Worm (Caenorhabditis elegans) whole organism, L3 larva: Measurements from ENCODE around the gene syd-1.

Source experiments
- R02D3.7 ChIP-seq: fragments of 150-350 bp; optimal IDR thresholded peaks from 2 replicates; lab custom pipeline; 2014; ENCODE audit warnings: missing biosample characterization, missing genetic modification characterization
- ama-1 ChIP-seq: fragments of 150-350 bp; optimal IDR thresholded peaks from 2 replicates; lab custom pipeline; 2018
- ceh-82 ChIP-seq: fragments of 150-350 bp; optimal IDR thresholded peaks from 2 replicates; lab custom pipeline; 2014; ENCODE audit warnings: missing biosample characterization, missing genetic modification characterization
- ceh-9 ChIP-seq: sonication (generic microtip); optimal IDR thresholded peaks from 2 replicates; lab custom pipeline; 2018; ENCODE audit warnings: missing biosample characterization, missing genetic modification characterization
- egl-27 ChIP-seq: sonication (generic microtip); optimal IDR thresholded peaks from 4 replicates; lab custom pipeline; 2017; ENCODE audit warnings: missing biosample characterization, missing genetic modification reagents, missing genetic modification characterization
- egl-5 ChIP-seq: fragments of 150-350 bp; optimal IDR thresholded peaks from 2 replicates; lab custom pipeline; 2017; ENCODE audit warnings: missing biosample characterization, missing genetic modification reagents, missing genetic modification characterization, inconsistent platforms
- elt-1 ChIP-seq: fragments of 150-350 bp; optimal IDR thresholded peaks from 2 replicates; lab custom pipeline; 2014; ENCODE audit warnings: missing biosample characterization, missing genetic modification characterization
- elt-2 ChIP-seq: sonication (generic microtip); optimal IDR thresholded peaks from 2 replicates; lab custom pipeline; 2016; ENCODE audit warnings: missing genetic modification reagents, mild to moderate bottlenecking, missing genetic modification characterization, missing compliant biosample characterization
- elt-3 ChIP-seq, 3 experiments: fragments of 150-350 bp in 1 of 3; sonication (generic microtip) in 2 of 3; optimal IDR thresholded peaks; 2 replicates in 2 of 3; 4 replicates in 1 of 3; lab custom pipeline; 2014 to 2017; ENCODE audit warnings: missing biosample characterization in 3 of 3, missing genetic modification characterization in 3 of 3
- eor-1 ChIP-seq, 2 experiments: fragments of 150-350 bp; optimal IDR thresholded peaks; 2 replicates each; lab custom pipeline; 2014 to 2018; ENCODE audit warnings: missing biosample characterization in 2 of 2, missing genetic modification characterization in 2 of 2
- fkh-2 ChIP-seq: fragments of 150-350 bp; optimal IDR thresholded peaks from 2 replicates; lab custom pipeline; 2014; ENCODE audit warnings: missing biosample characterization, missing genetic modification reagents, missing genetic modification characterization
- jun-1 ChIP-seq: fragments of 150-350 bp; optimal IDR thresholded peaks from 2 replicates; lab custom pipeline; 2014; ENCODE audit warnings: missing biosample characterization, missing genetic modification reagents, missing genetic modification characterization
- lsy-12 ChIP-seq: sonication (generic microtip); optimal IDR thresholded peaks from 2 replicates; lab custom pipeline; 2016; ENCODE audit warnings: mild to moderate bottlenecking, missing genetic modification characterization, missing compliant biosample characterization
- mdl-1 ChIP-seq: fragments of 150-350 bp; optimal IDR thresholded peaks from 2 replicates; lab custom pipeline; 2014; ENCODE audit warnings: missing biosample characterization, missing genetic modification characterization
- mml-1 ChIP-seq: fragments of 150-350 bp; sonication (generic microtip); optimal IDR thresholded peaks from 3 replicates; lab custom pipeline; 2014; ENCODE audit warnings: missing biosample characterization, missing genetic modification characterization
- nfya-1 ChIP-seq: sonication (generic microtip); optimal IDR thresholded peaks from 2 replicates; lab custom pipeline; 2017; ENCODE audit warnings: missing genetic modification characterization, mild to moderate bottlenecking, missing compliant biosample characterization, antibody characterized with exemption, moderate library complexity; ENCODE audit not compliant: insufficient read depth
- nhr-12 ChIP-seq: fragments of 150-350 bp; optimal IDR thresholded peaks from 2 replicates; lab custom pipeline; 2014; ENCODE audit warnings: missing biosample characterization, missing genetic modification characterization
- nhr-23 ChIP-seq: fragments of 150-350 bp; optimal IDR thresholded peaks from 2 replicates; lab custom pipeline; 2014; ENCODE audit warnings: missing biosample characterization, missing genetic modification reagents, missing genetic modification characterization
- nhr-237 ChIP-seq: fragments of 150-350 bp; optimal IDR thresholded peaks from 2 replicates; lab custom pipeline; 2014; ENCODE audit warnings: missing biosample characterization, missing genetic modification characterization
- nhr-25 ChIP-seq: sonication (generic microtip); optimal IDR thresholded peaks from 2 replicates; lab custom pipeline; 2017; ENCODE audit warnings: missing biosample characterization, missing genetic modification characterization
- nhr-28 ChIP-seq: fragments of 150-350 bp; optimal IDR thresholded peaks from 2 replicates; lab custom pipeline; 2014; ENCODE audit warnings: missing biosample characterization, missing genetic modification characterization
- nhr-43 ChIP-seq: sonication (generic microtip); optimal IDR thresholded peaks from 2 replicates; lab custom pipeline; 2016; ENCODE audit warnings: mild to moderate bottlenecking, missing genetic modification characterization, missing compliant biosample characterization; ENCODE audit not compliant: poor library complexity, severe bottlenecking
- nhr-67 ChIP-seq: fragments of 150-350 bp; optimal IDR thresholded peaks from 2 replicates; lab custom pipeline; 2014; ENCODE audit warnings: missing biosample characterization, missing genetic modification characterization
- nhr-76 ChIP-seq: fragments of 150-350 bp; sonication (generic microtip); optimal IDR thresholded peaks from 5 replicates; lab custom pipeline; 2014; ENCODE audit warnings: missing biosample characterization, missing genetic modification characterization
- nhr-77 ChIP-seq: fragments of 150-350 bp; optimal IDR thresholded peaks from 2 replicates; lab custom pipeline; 2014; ENCODE audit warnings: missing biosample characterization, missing genetic modification characterization
- pha-4 ChIP-seq: fragments of 150-350 bp; optimal IDR thresholded peaks from 2 replicates; lab custom pipeline; 2014; ENCODE audit warnings: missing biosample characterization, missing genetic modification reagents, missing genetic modification characterization
- pqm-1 ChIP-seq: fragments of 150-350 bp; optimal IDR thresholded peaks from 2 replicates; lab custom pipeline; 2017; ENCODE audit warnings: missing biosample characterization, missing genetic modification characterization, inconsistent platforms
- sea-2 ChIP-seq: fragments of 150-350 bp; sonication (generic microtip); optimal IDR thresholded peaks from 4 replicates; lab custom pipeline; 2014; ENCODE audit warnings: missing biosample characterization, missing genetic modification reagents, missing genetic modification characterization
- skn-1 ChIP-seq: fragments of 150-350 bp; optimal IDR thresholded peaks from 2 replicates; lab custom pipeline; 2014; ENCODE audit warnings: missing biosample characterization, missing genetic modification characterization
- tbx-2 ChIP-seq: sonication (generic microtip); optimal IDR thresholded peaks from 2 replicates; lab custom pipeline; 2016; ENCODE audit warnings: mild to moderate bottlenecking, missing genetic modification characterization, missing compliant biosample characterization
- unc-39 ChIP-seq: sonication (generic microtip); optimal IDR thresholded peaks from 4 replicates; lab custom pipeline; 2017; ENCODE audit warnings: missing biosample characterization, missing genetic modification characterization
- unc-62 ChIP-seq: fragments of 150-350 bp; sonication (generic microtip); optimal IDR thresholded peaks from 4 replicates; lab custom pipeline; 2014; ENCODE audit warnings: missing biosample characterization, missing genetic modification reagents, missing genetic modification characterization
- ztf-11 ChIP-seq: fragments of 150-350 bp; optimal IDR thresholded peaks from 2 replicates; lab custom pipeline; 2014; ENCODE audit warnings: missing biosample characterization, missing genetic modification characterization
- ztf-4 ChIP-seq: fragments of 150-350 bp; optimal IDR thresholded peaks from 2 replicates; lab custom pipeline; 2014; ENCODE audit warnings: missing biosample characterization, missing genetic modification characterization

The syd-1 gene

DNA sequence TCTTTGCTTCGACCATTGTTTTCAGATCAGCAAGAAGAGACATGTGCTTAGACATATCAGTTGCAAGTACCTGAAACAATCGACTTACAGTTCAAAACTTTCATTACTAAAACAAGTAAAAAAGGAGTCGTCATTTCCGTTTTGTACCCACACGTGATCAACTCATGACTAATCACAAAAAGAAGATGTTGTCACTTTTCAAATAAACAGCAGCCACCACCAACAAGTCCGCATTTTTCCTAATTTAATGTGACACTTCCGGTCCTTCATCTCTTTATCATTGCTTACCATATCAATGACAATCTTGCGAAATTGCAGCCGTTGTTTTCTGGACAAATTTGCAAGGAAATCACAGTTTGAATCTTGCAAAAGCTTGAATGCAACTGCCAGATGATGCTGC lies 33.9 kb upstream of the syd-1 start:
- TF ChIP-seq nhr-25 (tag; lab: Kevin White, UChicago): peak; percentile 20
- TF ChIP-seq fkh-2: no peak
- no peak for TF ChIP-seq eor-1 (tag; optimal IDR thresholded peaks at IDR 0.05; lab: Kevin White, UChicago)
- no peak for TF ChIP-seq unc-62 (GFP tag; lab: Kevin White, UChicago)
- peak; percentile 5 for TF ChIP-seq nhr-43 (tag; lab: Kevin White, UChicago)
- TF ChIP-seq nhr-237 (tag; lab: Kevin White, UChicago): no peak

- TF ChIP-seq elt-1 (tag; lab: Kevin White, UChicago): no peak
- peak; percentile 33 for TF ChIP-seq nfya-1 (tag; lab: Kevin White, UChicago)
Measured at ce11 chrII:7624995-7625394, 30.3 kb upstream of the syd-1 start.

ce11 chrII:7624272-7624671 lies 29.6 kb upstream of the syd-1 start:
- TF ChIP-seq egl-27 (tag; lab: Kevin White, UChicago) (no peak), nhr-23 (tag; lab: Kevin White, UChicago) (no peak), sea-2 (GFP tag; lab: Kevin White, UChicago) (no peak), ztf-4 (no peak), elt-3 (tag; optimal IDR thresholded peaks at IDR 0.05; lab: Kevin White, UChicago) (no peak)
- TF ChIP-seq, all 47 proteins: peak for 0

ce11 chrII:7623466-7623865 lies 28.8 kb upstream of the syd-1 start:
- TF ChIP-seq nfya-1 (tag; lab: Kevin White, UChicago): peak; percentile 7
- peak; percentile 76 for TF ChIP-seq elt-2
- TF ChIP-seq nhr-76 (tag; lab: Kevin White, UChicago): no peak
- TF ChIP-seq skn-1 (tag; lab: Kevin White, UChicago): no peak
- no peak for TF ChIP-seq egl-5 (tag; lab: Kevin White, UChicago)
- no peak for TF ChIP-seq fkh-2
- peak; percentile 70 for TF ChIP-seq pha-4 (tag; lab: Kevin White, UChicago)
- no peak for TF ChIP-seq nhr-23 (tag; lab: Kevin White, UChicago)
- TF ChIP-seq ama-1 (lab: Kevin White, UChicago): no peak
- TF ChIP-seq ztf-4: no peak
- no peak for TF ChIP-seq ceh-9 (tag; lab: Kevin White, UChicago)
- TF ChIP-seq ztf-11 (tag; lab: Kevin White, UChicago): no peak
- TF ChIP-seq pqm-1 (tag; lab: Kevin White, UChicago): peak; percentile 38
- no peak for TF ChIP-seq ceh-82 (tag; lab: Kevin White, UChicago)
- no peak for TF ChIP-seq tbx-2 (tag; lab: Kevin White, UChicago)
- no peak for TF ChIP-seq unc-62 (GFP tag; lab: Kevin White, UChicago)
- no peak for TF ChIP-seq nhr-77 (tag; lab: Kevin White, UChicago)
- TF ChIP-seq mml-1 (tag; lab: Kevin White, UChicago): no peak
- no peak for TF ChIP-seq mdl-1 (tag; lab: Kevin White, UChicago)
- TF ChIP-seq nhr-43 (tag; lab: Kevin White, UChicago): no peak
- no peak for TF ChIP-seq R02D3.7 (tag; lab: Kevin White, UChicago)
- no peak for TF ChIP-seq nhr-67 (tag; lab: Kevin White, UChicago)
- TF ChIP-seq nhr-12 (tag; lab: Kevin White, UChicago): no peak
- TF ChIP-seq nhr-28 (tag; lab: Kevin White, UChicago): no peak
- TF ChIP-seq jun-1 (tag; lab: Kevin White, UChicago): peak; percentile 43
- TF ChIP-seq lsy-12 (tag; lab: Kevin White, UChicago): no peak

DNA sequence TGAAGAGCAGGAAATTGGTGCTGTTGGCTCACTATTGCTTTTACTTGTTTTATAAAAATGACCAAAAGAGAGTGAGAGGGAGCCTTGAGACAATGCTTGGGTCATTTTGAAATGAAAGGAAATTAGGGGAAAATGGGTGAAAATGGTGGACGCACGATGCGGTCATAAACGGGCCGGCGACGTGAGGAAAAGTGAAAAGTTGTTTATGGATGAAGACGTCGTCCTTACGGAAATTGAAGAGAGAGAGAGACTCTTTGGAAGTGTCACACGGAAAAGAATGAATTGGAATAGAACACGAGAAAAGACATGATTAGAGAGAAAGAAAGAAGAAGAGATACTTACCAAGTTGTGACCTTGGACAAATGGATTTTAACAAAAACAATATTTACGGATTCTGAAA lies 26.8 kb upstream of the syd-1 start:
- TF ChIP-seq unc-39 (tag; lab: Kevin White, UChicago) (no peak), nhr-23 (tag; lab: Kevin White, UChicago) (peak; percentile 36), ceh-82 (tag; lab: Kevin White, UChicago) (no peak), sea-2 (GFP tag; lab: Kevin White, UChicago) (no peak)
